Fruit fly (Drosophila melanogaster) whole organism: ENCODE data around the gene CG9289.

Experiments used
- CG8478 ChIP-seq: fragments of >200 bp; optimal IDR thresholded peaks from 2 replicates; lab custom pipeline; 2018; ENCODE audit warnings: inconsistent platforms
- Dll ChIP-seq: fragments of >200 bp; optimal IDR thresholded peaks from 2 replicates; lab custom pipeline; 2017
- pan ChIP-seq: fragments of >200 bp; optimal IDR thresholded peaks from 2 replicates; lab custom pipeline; 2017

DNA sequence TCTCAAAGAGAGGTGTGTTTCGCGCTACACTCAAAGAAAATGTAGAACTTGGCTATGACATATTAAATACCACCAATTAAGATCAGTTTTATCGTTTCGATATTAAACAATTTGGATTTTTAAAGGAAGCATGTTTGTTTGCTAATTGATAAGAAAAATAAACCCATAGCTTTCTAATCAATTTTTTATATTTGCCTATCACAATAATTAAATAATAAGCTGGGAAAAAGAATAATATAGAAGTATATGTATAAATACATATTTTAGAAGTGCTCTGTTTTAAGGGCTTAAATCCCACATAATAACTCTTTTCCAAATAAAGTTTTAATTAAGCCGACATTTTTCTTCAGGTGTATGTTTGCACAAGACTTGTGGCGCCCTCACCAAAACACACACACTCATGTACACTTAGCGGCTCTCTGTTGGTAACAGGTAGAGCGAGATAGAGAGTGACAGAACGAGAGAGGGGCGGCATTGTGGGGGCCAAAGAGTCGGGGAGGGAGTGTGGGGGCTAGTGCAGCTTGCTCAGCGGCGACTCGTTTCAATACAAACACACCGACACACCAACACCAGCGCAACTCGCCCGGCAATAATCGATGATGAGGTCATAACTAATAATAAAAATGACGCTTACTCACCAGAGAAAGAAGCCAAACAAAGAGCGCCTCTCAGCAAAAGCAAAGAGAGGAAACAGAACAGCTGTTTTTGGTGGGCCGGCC lies 33.6 kb upstream of the CG9289 start:
- TF ChIP-seq pan (lab: Kevin White, UChicago) = no peak
- no peak for TF ChIP-seq Dll (lab: Kevin White, UChicago)
- no peak for TF ChIP-seq CG8478
